Worm (Caenorhabditis elegans) whole organism, late embryonic: ENCODE measurements around the gene R13A5.10.

ENCODE experiments used
- F13H6.1 ChIP-seq: sonication (generic microtip); optimal IDR thresholded peaks from 2 replicates; lab custom pipeline; 2016; ENCODE audit warnings: missing genetic modification characterization, missing compliant biosample characterization
- ceh-6 ChIP-seq: fragments of 200-800 bp; sonication (Bioruptor generic); optimal IDR thresholded peaks from 2 replicates; lab custom pipeline; 2018; ENCODE audit warnings: mild to moderate bottlenecking, missing genetic modification characterization, missing compliant biosample characterization
- nhr-11 ChIP-seq: fragments of 150-350 bp; optimal IDR thresholded peaks from 2 replicates; lab custom pipeline; 2014; ENCODE audit warnings: missing biosample characterization, missing genetic modification characterization
- sox-4 ChIP-seq: sonication (generic microtip); optimal IDR thresholded peaks from 2 replicates; lab custom pipeline; 2017; ENCODE audit warnings: mild to moderate bottlenecking, missing genetic modification characterization, inconsistent platforms, missing compliant biosample characterization
- tbx-2 ChIP-seq: sonication (generic microtip); optimal IDR thresholded peaks from 2 replicates; lab custom pipeline; 2016; ENCODE audit warnings: missing genetic modification characterization, missing compliant biosample characterization

- TF ChIP-seq ceh-6 = no peak
- no peak for TF ChIP-seq sox-4 (tag; lab: Kevin White, UChicago)
- no peak for TF ChIP-seq nhr-11 (tag; lab: Kevin White, UChicago)
- no peak for TF ChIP-seq F13H6.1 (tag; lab: Kevin White, UChicago)
- no peak for TF ChIP-seq tbx-2
Measured at ce11 chrIII:7593285-7593928, 10.6 kb upstream of the R13A5.10 start, which contains the start of gene R13A5.11.
